Worm (Caenorhabditis elegans) whole organism, late embryonic: ENCODE data around the gene amph-1.

Source experiments
- ama-1 ChIP-seq: fragments of 150-350 bp; optimal IDR thresholded peaks from 2 replicates; lab custom pipeline; 2014
- ets-4 ChIP-seq: sonication (generic microtip); optimal IDR thresholded peaks from 2 replicates; lab custom pipeline; 2016; ENCODE audit warnings: missing genetic modification characterization, missing compliant biosample characterization
- sox-2 ChIP-seq: fragments of 200-800 bp; sonication (Bioruptor generic); IDR thresholded peaks from 2 replicates; pipeline ENCODE4 v1.3.6; 2022; ENCODE audit warnings: missing genetic modification reagents, missing genetic modification characterization, missing compliant biosample characterization

ce11 chrIV:9651234-9651633 is 3.6 kb upstream of the amph-1 start, which contains the start of gene chca-1:
- TF ChIP-seq ets-4 (tag; lab: Kevin White, UChicago) (no peak), ama-1 (lab: Kevin White, UChicago) (no peak), sox-2 (GFP tag; lab: Robert Waterston, UW) (no peak)
